Worm (Caenorhabditis elegans) whole organism, mixed stage, embryonic: ENCODE results near the gene atg-16.1.
A peak's percentile ranks its signal among the peaks of the same experiment; 100 is the strongest.

Source experiments
- M03D4.4 ChIP-seq: sonication (generic microtip); optimal IDR thresholded peaks from 2 replicates; lab custom pipeline; 2017; ENCODE audit warnings: mild to moderate bottlenecking, missing genetic modification characterization, missing compliant biosample characterization
- bed-3 ChIP-seq: fragments of 200-800 bp; sonication (Bioruptor generic); optimal IDR thresholded peaks from 3 replicates; lab custom pipeline; 2018; ENCODE audit warnings: mild to moderate bottlenecking, missing genetic modification characterization, moderate library complexity, missing compliant biosample characterization
- ceh-39 ChIP-seq: fragments of 150-350 bp; optimal IDR thresholded peaks from 2 replicates; lab custom pipeline; 2014; ENCODE audit warnings: missing biosample characterization, missing genetic modification characterization
- ceh-83 ChIP-seq: fragments of 200-800 bp; sonication (Bioruptor generic); optimal IDR thresholded peaks from 2 replicates; lab custom pipeline; 2018; ENCODE audit warnings: mild to moderate bottlenecking, missing genetic modification characterization, missing compliant biosample characterization
- ces-1 ChIP-seq: fragments of 150-350 bp; optimal IDR thresholded peaks from 2 replicates; lab custom pipeline; 2014; ENCODE audit warnings: missing biosample characterization, missing genetic modification reagents, missing genetic modification characterization
- cnd-1 ChIP-seq: fragments of 200-800 bp; sonication (Bioruptor generic); optimal IDR thresholded peaks from 2 replicates; lab custom pipeline; 2018; ENCODE audit warnings: mild to moderate bottlenecking, missing genetic modification characterization, missing compliant biosample characterization
- elt-1 ChIP-seq: sonication (generic microtip); optimal IDR thresholded peaks from 2 replicates; lab custom pipeline; 2017; ENCODE audit warnings: missing genetic modification characterization, mild to moderate bottlenecking, missing compliant biosample characterization, antibody characterized with exemption, moderate library complexity, borderline replicate concordance; ENCODE audit not compliant: insufficient read depth
- elt-3 ChIP-seq: fragments of 150-350 bp; optimal IDR thresholded peaks from 2 replicates; lab custom pipeline; 2014; ENCODE audit warnings: missing biosample characterization, missing genetic modification characterization
- ham-2 ChIP-seq: fragments of 200-800 bp; sonication (Bioruptor generic); optimal IDR thresholded peaks from 2 replicates; lab custom pipeline; 2018; ENCODE audit warnings: mild to moderate bottlenecking, missing genetic modification characterization, missing compliant biosample characterization
- hlh-1 ChIP-seq: fragments of 150-350 bp; optimal IDR thresholded peaks from 2 replicates; lab custom pipeline; 2014; ENCODE audit warnings: missing biosample characterization, missing genetic modification reagents, missing genetic modification characterization
- lin-32 ChIP-seq: fragments of 200-800 bp; sonication (Bioruptor generic); optimal IDR thresholded peaks from 2 replicates; lab custom pipeline; 2018; ENCODE audit warnings: mild to moderate bottlenecking, missing genetic modification characterization, missing compliant biosample characterization
- lsy-2 ChIP-seq: fragments of 150-350 bp; optimal IDR thresholded peaks from 2 replicates; lab custom pipeline; 2014; ENCODE audit warnings: missing biosample characterization, missing genetic modification characterization
- mab-5 ChIP-seq: fragments of 150-350 bp; optimal IDR thresholded peaks from 2 replicates; lab custom pipeline; 2014; ENCODE audit warnings: missing biosample characterization, missing genetic modification characterization
- mep-1 ChIP-seq: fragments of 150-350 bp; optimal IDR thresholded peaks from 2 replicates; lab custom pipeline; 2017; ENCODE audit warnings: missing biosample characterization, missing genetic modification reagents, missing genetic modification characterization, inconsistent platforms
- mls-2 ChIP-seq: sonication (generic microtip); optimal IDR thresholded peaks from 2 replicates; lab custom pipeline; 2016; ENCODE audit warnings: mild to moderate bottlenecking, missing genetic modification characterization, moderate library complexity, missing compliant biosample characterization
- nhr-12 ChIP-seq: fragments of 150-350 bp; optimal IDR thresholded peaks from 2 replicates; lab custom pipeline; 2014; ENCODE audit warnings: missing biosample characterization, missing genetic modification characterization
- nhr-2 ChIP-seq: fragments of 150-350 bp; optimal IDR thresholded peaks from 2 replicates; lab custom pipeline; 2014; ENCODE audit warnings: missing biosample characterization, missing genetic modification characterization
- nhr-237 ChIP-seq: fragments of 150-350 bp; optimal IDR thresholded peaks from 2 replicates; lab custom pipeline; 2014; ENCODE audit warnings: missing biosample characterization, missing genetic modification characterization
- nhr-28 ChIP-seq: fragments of 150-350 bp; optimal IDR thresholded peaks from 2 replicates; lab custom pipeline; 2014; ENCODE audit warnings: missing biosample characterization, missing genetic modification characterization
- nhr-76 ChIP-seq: sonication (generic microtip); optimal IDR thresholded peaks from 2 replicates; lab custom pipeline; 2017; ENCODE audit warnings: missing biosample characterization, missing genetic modification characterization
- pha-4 ChIP-seq: fragments of 150-350 bp; optimal IDR thresholded peaks from 2 replicates; lab custom pipeline; 2018; ENCODE audit warnings: missing biosample characterization, missing genetic modification reagents, missing genetic modification characterization
- sem-2 ChIP-seq: fragments of 200-800 bp; sonication (Bioruptor generic); optimal IDR thresholded peaks from 2 replicates; lab custom pipeline; 2018; ENCODE audit warnings: mild to moderate bottlenecking, missing genetic modification characterization, missing compliant biosample characterization
- snpc-4 ChIP-seq: fragments of 150-350 bp; optimal IDR thresholded peaks from 2 replicates; lab custom pipeline; 2014; ENCODE audit warnings: missing biosample characterization, missing genetic modification characterization
- sptf-1 ChIP-seq: sonication (generic microtip); optimal IDR thresholded peaks from 2 replicates; lab custom pipeline; 2017; ENCODE audit warnings: mild to moderate bottlenecking, missing genetic modification characterization, moderate library complexity, missing compliant biosample characterization
- unc-120 ChIP-seq: sonication (generic microtip); optimal IDR thresholded peaks from 2 replicates; lab custom pipeline; 2017; ENCODE audit warnings: missing genetic modification characterization, missing compliant biosample characterization; ENCODE audit not compliant: poor library complexity, severe bottlenecking
- unc-39 ChIP-seq: fragments of 150-350 bp; optimal IDR thresholded peaks from 2 replicates; lab custom pipeline; 2014; ENCODE audit warnings: missing biosample characterization, missing genetic modification characterization
- unc-62 ChIP-seq: fragments of 150-350 bp; optimal IDR thresholded peaks from 2 replicates; lab custom pipeline; 2014; ENCODE audit warnings: missing biosample characterization, missing genetic modification reagents, missing genetic modification characterization
- zip-8 ChIP-seq: fragments of 150-350 bp; optimal IDR thresholded peaks from 2 replicates; lab custom pipeline; 2014; ENCODE audit warnings: missing biosample characterization, missing genetic modification characterization
- ztf-11 ChIP-seq: fragments of 150-350 bp; optimal IDR thresholded peaks from 2 replicates; lab custom pipeline; 2014; ENCODE audit warnings: missing biosample characterization, missing genetic modification characterization

atg-16.1 gene

DNA sequence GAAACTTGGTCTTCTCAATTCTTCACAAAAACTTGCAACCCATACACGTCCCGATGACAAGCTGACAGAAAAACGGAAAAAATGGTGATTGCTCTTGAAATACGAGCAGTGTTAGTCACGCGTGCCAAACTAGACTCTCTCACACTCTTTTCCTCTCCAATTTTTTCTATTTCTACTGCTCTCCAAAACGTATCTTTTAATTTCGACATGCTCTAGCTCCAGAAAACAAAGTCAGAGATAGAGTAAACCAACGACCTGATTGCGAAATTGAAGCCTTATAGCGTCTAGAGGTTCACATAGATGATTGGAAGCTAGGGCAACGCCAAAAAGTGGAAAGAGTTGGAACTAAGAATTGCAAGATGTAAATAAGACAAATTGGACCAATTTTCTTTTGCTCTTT is 28.1 kb upstream of the atg-16.1 start:
- TF ChIP-seq ces-1 (GFP tag; lab: Kevin White, UChicago), result peak; percentile 15
- TF ChIP-seq elt-1, result no peak
- no peak for TF ChIP-seq mab-5 (tag; lab: Kevin White, UChicago)

DNA sequence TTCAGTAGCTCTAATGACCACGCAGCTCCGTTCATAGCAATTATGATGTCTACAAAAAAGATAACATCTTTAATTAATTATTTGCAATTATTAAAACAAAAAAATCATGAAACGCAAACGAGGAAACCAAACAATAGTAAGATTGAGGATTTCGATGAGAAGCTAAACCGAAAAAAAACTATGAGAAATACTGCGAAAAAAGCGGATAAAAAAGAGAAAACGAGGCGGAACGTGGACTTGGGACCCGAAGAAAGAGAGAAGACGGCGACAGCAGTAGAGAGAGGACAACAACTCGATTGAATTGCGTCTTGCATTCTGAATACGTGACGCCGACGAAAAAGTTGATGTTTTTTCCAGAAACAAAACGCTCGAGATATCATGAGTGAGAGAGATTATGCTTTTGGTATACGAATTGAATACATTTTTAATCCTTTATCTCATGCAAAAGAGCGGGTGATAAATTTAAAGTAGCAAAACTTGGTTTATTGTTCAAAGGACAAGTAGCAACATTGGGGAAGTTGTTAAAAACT is 26.6 kb upstream of the atg-16.1 start, which contains the start of gene ncr-1:
TSS of gene ncr-1 (minus strand) at position 51 of the 530 bp plus-strand sequence.
- TF ChIP-seq ces-1 (GFP tag; lab: Kevin White, UChicago) (peak; percentile 8), nhr-2 (tag; lab: Kevin White, UChicago) (no peak), ceh-39 (tag; lab: Kevin White, UChicago) (no peak)
- TF ChIP-seq, all 35 proteins: peak for 1

DNA sequence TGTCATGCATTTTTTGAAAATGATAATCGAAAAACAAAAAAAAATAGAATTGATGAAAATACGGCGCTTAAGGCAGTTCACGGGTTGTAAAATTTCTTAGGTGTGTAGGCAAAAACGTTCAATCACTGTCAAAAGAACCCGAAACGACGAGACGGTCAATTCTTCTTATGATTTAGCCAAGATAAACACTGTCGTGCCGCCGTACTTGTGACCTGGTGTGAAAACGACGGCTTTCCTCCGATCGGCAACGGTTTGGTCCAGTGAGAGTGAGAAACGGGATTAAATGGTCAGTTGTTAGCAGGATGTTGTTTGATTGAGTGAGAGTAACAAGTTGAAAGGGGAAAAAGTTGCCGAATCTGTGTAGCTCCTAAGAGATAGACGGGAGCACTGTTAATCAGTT is 21.8 kb upstream of the atg-16.1 start:
- TF ChIP-seq snpc-4 (tag; lab: Kevin White, UChicago), result no peak
- TF ChIP-seq zip-8 (tag; lab: Kevin White, UChicago), result no peak
- no peak for TF ChIP-seq cnd-1 (tag; lab: Kevin White, UChicago)
- no peak for TF ChIP-seq pha-4
- no peak for TF ChIP-seq nhr-2 (tag; lab: Kevin White, UChicago)
- no peak for TF ChIP-seq sptf-1 (tag; lab: Kevin White, UChicago)
- TF ChIP-seq sem-2 (GFP tag; lab: Kevin White, UChicago), result no peak
- no peak for TF ChIP-seq unc-62 (GFP tag; lab: Kevin White, UChicago)
- no peak for TF ChIP-seq unc-120
- no peak for TF ChIP-seq hlh-1 (tag; lab: Kevin White, UChicago)
- TF ChIP-seq mls-2 (tag; lab: Kevin White, UChicago), result no peak
- no peak for TF ChIP-seq nhr-237
- TF ChIP-seq bed-3, result no peak
- no peak for TF ChIP-seq lin-32 (GFP tag; lab: Kevin White, UChicago)
- no peak for TF ChIP-seq nhr-28 (tag; lab: Kevin White, UChicago)
- no peak for TF ChIP-seq nhr-76 (tag; lab: Kevin White, UChicago)
- TF ChIP-seq elt-3, result no peak
- TF ChIP-seq mab-5 (tag; lab: Kevin White, UChicago), result no peak
- TF ChIP-seq mep-1 (tag; lab: Kevin White, UChicago), result no peak

DNA sequence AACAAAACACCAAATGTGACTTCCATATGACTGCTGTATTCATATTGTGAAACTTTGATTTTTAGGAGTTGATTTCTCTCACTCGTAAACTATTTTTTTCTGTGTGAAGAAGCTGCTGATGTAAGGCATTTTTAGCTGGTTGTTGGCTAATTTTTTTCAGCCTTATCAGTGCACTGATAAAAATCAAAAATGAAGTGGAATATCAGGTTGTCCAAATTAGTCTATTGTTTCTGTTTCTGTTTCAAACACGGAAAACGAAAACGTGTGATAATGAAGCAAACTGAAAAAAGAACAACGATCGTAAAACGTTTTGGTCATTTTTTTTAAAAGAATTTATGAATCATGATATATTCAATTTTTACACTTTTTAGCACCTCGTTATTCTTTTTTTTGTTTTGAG is 18.5 kb upstream of the atg-16.1 start:
- TF ChIP-seq bed-3, result no peak
- no peak for TF ChIP-seq zip-8 (tag; lab: Kevin White, UChicago)
- no peak for TF ChIP-seq cnd-1 (tag; lab: Kevin White, UChicago)
- no peak for TF ChIP-seq elt-3
- no peak for TF ChIP-seq lin-32 (GFP tag; lab: Kevin White, UChicago)
- TF ChIP-seq nhr-12, result no peak
- TF ChIP-seq nhr-237, result no peak
- no peak for TF ChIP-seq ceh-83 (GFP tag; lab: Kevin White, UChicago)
- TF ChIP-seq unc-39 (tag; lab: Kevin White, UChicago), result no peak
- TF ChIP-seq, all 35 proteins: peak for 0

DNA sequence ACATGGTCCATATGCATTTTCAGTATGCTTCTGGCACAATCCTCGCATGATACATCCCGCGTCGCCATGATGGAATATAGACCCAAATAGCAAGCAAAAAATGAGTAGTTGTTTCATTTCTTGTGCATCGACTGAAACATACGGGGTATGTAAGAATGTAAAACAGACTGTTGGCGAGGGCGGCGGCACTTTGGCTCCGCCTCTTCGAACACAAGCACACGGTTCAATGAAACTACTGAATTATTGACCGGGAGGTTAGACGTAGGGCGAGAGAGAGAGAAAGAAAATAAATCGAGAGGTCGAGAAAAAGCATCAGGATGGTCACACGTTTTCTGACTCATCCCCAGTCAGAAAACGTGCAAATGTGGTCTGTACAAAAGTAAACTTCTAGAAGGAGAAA is 17.7 kb upstream of the atg-16.1 start:
- no peak for TF ChIP-seq nhr-76 (tag; lab: Kevin White, UChicago)
- TF ChIP-seq ham-2 (GFP tag; lab: Kevin White, UChicago), result no peak
- no peak for TF ChIP-seq lsy-2 (tag; lab: Kevin White, UChicago)
- TF ChIP-seq M03D4.4 (tag; lab: Kevin White, UChicago), result no peak
- no peak for TF ChIP-seq mls-2 (tag; lab: Kevin White, UChicago)
- TF ChIP-seq bed-3, result no peak
- no peak for TF ChIP-seq nhr-12
- no peak for TF ChIP-seq ztf-11 (tag; lab: Kevin White, UChicago)
- no peak for TF ChIP-seq hlh-1 (tag; lab: Kevin White, UChicago)

DNA sequence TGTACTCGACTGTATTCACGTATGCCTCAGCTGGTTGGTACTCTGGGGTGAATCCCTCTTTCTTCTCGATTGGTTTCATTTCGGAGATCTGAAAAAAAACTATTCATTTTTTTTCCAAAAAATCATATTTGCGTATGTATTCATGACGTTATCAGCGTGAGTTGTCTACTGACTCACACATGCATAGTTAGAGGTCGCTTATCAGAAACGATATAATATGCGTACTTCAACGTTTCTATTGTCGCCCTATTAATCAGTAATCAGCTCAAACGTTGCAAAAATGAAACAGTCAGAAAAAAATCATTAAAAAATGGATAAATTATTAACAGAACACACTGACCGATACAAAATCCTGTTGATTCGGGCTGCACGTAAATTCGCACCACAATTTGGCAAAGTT is 16.2 kb upstream of the atg-16.1 start:
- TF ChIP-seq nhr-2 (tag; lab: Kevin White, UChicago), result no peak
- TF ChIP-seq zip-8 (tag; lab: Kevin White, UChicago), result no peak
- TF ChIP-seq elt-1, result no peak
- TF ChIP-seq ceh-39 (tag; lab: Kevin White, UChicago), result no peak
